Fruit fly (Drosophila melanogaster): ENCODE results near the gene CG10947.

Gene CG10947

dm6 chr2L:20416754-20417563, 2.4 kb upstream of the CG10947 start, which contains the start of the genes CG10949 and Arpc2:
Gene CG10949 (minus strand): TSS chr2L:20416918.
Gene Arpc2 (plus strand): TSS chr2L:20417057.
- TF ChIP-seq dsf (GFP tag; optimal IDR thresholded peaks at IDR 0.05; ENCODE audit: borderline replicate concordance): peak; percentile 38
- TF ChIP-seq pan (optimal IDR thresholded peaks at IDR 0.05): no peak
- TF ChIP-seq Hnf4 (GFP tag; optimal IDR thresholded peaks at IDR 0.05): peak; percentile 34
- TF ChIP-seq N (GFP tag; optimal IDR thresholded peaks at IDR 0.05): peak; percentile 62
- no peak for TF ChIP-seq Myc (optimal IDR thresholded peaks at IDR 0.05)
- TF ChIP-seq HLH106 (tag; optimal IDR thresholded peaks at IDR 0.05): peak; percentile 78
- TF ChIP-seq psq (GFP tag; optimal IDR thresholded peaks at IDR 0.05): peak; percentile 2
- TF ChIP-seq sage (GFP tag; optimal IDR thresholded peaks at IDR 0.05): no peak
- TF ChIP-seq Hr83 (GFP tag; optimal IDR thresholded peaks at IDR 0.05; ENCODE audit: poor library complexity, severe bottlenecking): peak; percentile 71
- TF ChIP-seq h (GFP tag; optimal IDR thresholded peaks at IDR 0.05): peak; percentile 13
- no peak for TF ChIP-seq Hr78 (GFP tag; optimal IDR thresholded peaks at IDR 0.05)
- TF ChIP-seq Dif (GFP tag; optimal IDR thresholded peaks at IDR 0.05; ENCODE audit: partially characterized antibody): peak; percentile 80
- TF ChIP-seq Rel (GFP tag; optimal IDR thresholded peaks at IDR 0.05): no peak
- peak; percentile 7 for TF ChIP-seq Rel (tag; optimal IDR thresholded peaks at IDR 0.05)
- peak; percentile 12 for TF ChIP-seq fru (GFP tag; optimal IDR thresholded peaks at IDR 0.05)
- no peak for TF ChIP-seq Mio (GFP tag; optimal IDR thresholded peaks at IDR 0.05)
- TF ChIP-seq brk (GFP tag; optimal IDR thresholded peaks at IDR 0.05): no peak
- TF ChIP-seq Jra (GFP tag; optimal IDR thresholded peaks at IDR 0.05): no peak
- TF ChIP-seq OdsH (GFP tag; optimal IDR thresholded peaks at IDR 0.05): peak; percentile 4
- TF ChIP-seq Dfd (GFP tag; optimal IDR thresholded peaks at IDR 0.05): no peak
- TF ChIP-seq Abd-B (GFP tag; optimal IDR thresholded peaks at IDR 0.05): no peak
- TF ChIP-seq br (GFP tag; optimal IDR thresholded peaks at IDR 0.05): peak; percentile 11
- TF ChIP-seq Sp1 (GFP tag; optimal IDR thresholded peaks at IDR 0.05): peak; percentile 14
- no peak for TF ChIP-seq ey (GFP tag; optimal IDR thresholded peaks at IDR 0.05)
- TF ChIP-seq CrebA (GFP tag; optimal IDR thresholded peaks at IDR 0.05; ENCODE audit: borderline replicate concordance): no peak
- TF ChIP-seq foxo (GFP tag; optimal IDR thresholded peaks at IDR 0.05): peak in 1 of 2 experiments; percentile 55
- TF ChIP-seq dl (GFP tag; optimal IDR thresholded peaks at IDR 0.05; ENCODE audit: insufficient read depth in 1 of 2, partially characterized antibody in 2 of 2): peak; percentile 40 to 73
- no peak for TF ChIP-seq usp (GFP tag; optimal IDR thresholded peaks at IDR 0.05)
- peak; percentile 46 for TF ChIP-seq dmrt93B (GFP tag; optimal IDR thresholded peaks at IDR 0.05)
- no peak for TF ChIP-seq rgr (GFP tag; optimal IDR thresholded peaks at IDR 0.05)
- no peak for TF ChIP-seq woc (GFP tag; optimal IDR thresholded peaks at IDR 0.05)
- TF ChIP-seq tai (GFP tag; optimal IDR thresholded peaks at IDR 0.05): no peak
- no peak for TF ChIP-seq CG32264 (GFP tag; optimal IDR thresholded peaks at IDR 0.05)
- TF ChIP-seq CG9705 (GFP tag; optimal IDR thresholded peaks at IDR 0.05): peak; percentile 27
- no peak for TF ChIP-seq lola (GFP tag; optimal IDR thresholded peaks at IDR 0.05)
- TF ChIP-seq Vsx2 (GFP tag; optimal IDR thresholded peaks at IDR 0.05; ENCODE audit: partially characterized antibody): no peak
- TF ChIP-seq jim (GFP tag; optimal IDR thresholded peaks at IDR 0.05): no peak
- TF ChIP-seq GATAd (GFP tag; optimal IDR thresholded peaks at IDR 0.05): no peak
- no peak for TF ChIP-seq sv (GFP tag; optimal IDR thresholded peaks at IDR 0.05)

dm6 chr2L:20413826-20414225, 774 bp downstream of the CG10947 start:
- no peak for TF ChIP-seq rgr (GFP tag; optimal IDR thresholded peaks at IDR 0.05)
- no peak for TF ChIP-seq br (GFP tag; optimal IDR thresholded peaks at IDR 0.05)
- no peak for TF ChIP-seq foxo (GFP tag; optimal IDR thresholded peaks at IDR 0.05)
- no peak for TF ChIP-seq CG32264 (GFP tag; optimal IDR thresholded peaks at IDR 0.05)
- no peak for TF ChIP-seq Abd-B (GFP tag; optimal IDR thresholded peaks at IDR 0.05)
- no peak for TF ChIP-seq brk (GFP tag; optimal IDR thresholded peaks at IDR 0.05)
- TF ChIP-seq dsf (GFP tag; optimal IDR thresholded peaks at IDR 0.05; ENCODE audit: borderline replicate concordance): no peak
- no peak for TF ChIP-seq Hnf4 (GFP tag; optimal IDR thresholded peaks at IDR 0.05)
- TF ChIP-seq lola (GFP tag; optimal IDR thresholded peaks at IDR 0.05): no peak
- TF ChIP-seq HLH106 (tag; optimal IDR thresholded peaks at IDR 0.05): no peak
- no peak for TF ChIP-seq N (GFP tag; optimal IDR thresholded peaks at IDR 0.05)
- TF ChIP-seq usp (GFP tag; optimal IDR thresholded peaks at IDR 0.05): no peak
- TF ChIP-seq CrebA (GFP tag; optimal IDR thresholded peaks at IDR 0.05; ENCODE audit: borderline replicate concordance): no peak
- TF ChIP-seq Sp1 (GFP tag; optimal IDR thresholded peaks at IDR 0.05): no peak
- TF ChIP-seq Jra (GFP tag; optimal IDR thresholded peaks at IDR 0.05): no peak
- no peak for TF ChIP-seq dmrt93B (GFP tag; optimal IDR thresholded peaks at IDR 0.05)
- no peak for TF ChIP-seq tai (GFP tag; optimal IDR thresholded peaks at IDR 0.05)
